Worm (Caenorhabditis elegans): Measurements from ENCODE around the gene wdr-5.1.

Gene wdr-5.1

DNA sequence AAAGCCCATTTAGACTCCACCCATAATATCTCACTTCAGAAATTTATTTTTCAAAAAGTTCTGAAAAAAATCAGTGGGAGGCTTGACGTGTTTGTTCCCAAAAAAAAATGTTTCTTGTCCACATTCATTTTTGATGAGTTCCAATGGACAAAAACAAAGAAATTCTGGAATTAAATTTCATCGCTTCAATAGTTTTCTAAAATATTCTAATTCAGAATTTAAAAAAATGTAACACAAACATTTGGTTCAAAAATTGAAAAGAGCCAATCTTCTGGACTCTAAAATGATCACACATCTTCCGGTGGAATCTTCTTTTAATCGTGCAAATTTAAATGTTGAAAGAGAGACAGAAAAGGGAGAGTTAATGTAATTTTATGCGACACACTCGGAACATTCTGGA, 12.6 kb upstream of the wdr-5.1 start:
- no peak for TF ChIP-seq eor-1 (tag; optimal IDR thresholded peaks at IDR 0.05)
- no peak for TF ChIP-seq nfya-1 (tag; optimal IDR thresholded peaks at IDR 0.05; ENCODE audit: insufficient read depth)
- TF ChIP-seq daf-12 (tag; optimal IDR thresholded peaks at IDR 0.05), result no peak
- no peak for TF ChIP-seq nhr-43 (tag; optimal IDR thresholded peaks at IDR 0.05; ENCODE audit: poor library complexity, severe bottlenecking)
- no peak for TF ChIP-seq fkh-2 (tag; optimal IDR thresholded peaks at IDR 0.05)
- TF ChIP-seq nhr-67 (tag; optimal IDR thresholded peaks at IDR 0.05), result no peak
- no peak for TF ChIP-seq mdl-1 (tag; optimal IDR thresholded peaks at IDR 0.05)
- TF ChIP-seq lsy-12 (tag; optimal IDR thresholded peaks at IDR 0.05), result no peak
- TF ChIP-seq unc-62 (GFP tag; optimal IDR thresholded peaks at IDR 0.05), result no peak
- no peak for TF ChIP-seq aly-2 (tag; optimal IDR thresholded peaks at IDR 0.05)
- no peak for TF ChIP-seq ceh-82 (tag; optimal IDR thresholded peaks at IDR 0.05)
- TF ChIP-seq lin-15B (tag; optimal IDR thresholded peaks at IDR 0.05), result no peak
- no peak for TF ChIP-seq snpc-4 (tag; optimal IDR thresholded peaks at IDR 0.05)
- no peak for TF ChIP-seq ceh-9 (tag; optimal IDR thresholded peaks at IDR 0.05)
- TF ChIP-seq egl-27 (tag; optimal IDR thresholded peaks at IDR 0.05), result no peak

DNA sequence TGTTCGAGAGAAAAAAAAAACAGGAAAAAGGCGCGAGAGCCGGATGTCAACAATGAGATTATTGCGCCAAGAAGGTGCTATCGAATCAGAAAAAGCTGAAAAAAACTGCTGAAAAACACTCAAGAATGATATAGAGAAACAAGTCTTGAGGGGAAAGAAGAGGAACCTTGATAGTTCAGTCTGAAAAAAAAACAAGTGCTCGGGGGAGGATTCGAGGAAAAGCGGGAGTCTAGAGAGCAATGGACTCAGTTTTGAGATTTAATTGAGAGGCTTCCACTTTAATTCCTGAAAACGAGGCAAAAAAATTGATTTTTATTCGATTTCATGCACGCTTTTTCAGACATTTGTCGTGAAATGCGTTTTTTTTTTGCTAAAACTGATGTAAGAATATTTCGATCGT, 10.5 kb upstream of the wdr-5.1 start, which contains the start of gene npr-15:
Gene npr-15 (minus strand): TSS at position 101 of the 400 bp plus-strand sequence.
- TF ChIP-seq egl-5 (tag; optimal IDR thresholded peaks at IDR 0.05), result no peak
- no peak for TF ChIP-seq mdl-1 (tag; optimal IDR thresholded peaks at IDR 0.05)
- no peak for TF ChIP-seq tbx-2 (tag; optimal IDR thresholded peaks at IDR 0.05)
- TF ChIP-seq ztf-4 (tag; optimal IDR thresholded peaks at IDR 0.05), result no peak
- TF ChIP-seq R02D3.7 (tag; optimal IDR thresholded peaks at IDR 0.05), result no peak
- TF ChIP-seq pha-4 (tag; optimal IDR thresholded peaks at IDR 0.05), result no peak
- no peak for TF ChIP-seq nhr-237 (tag; optimal IDR thresholded peaks at IDR 0.05)
- TF ChIP-seq nhr-28 (tag; optimal IDR thresholded peaks at IDR 0.05), result no peak
- TF ChIP-seq zag-1 (tag; optimal IDR thresholded peaks at IDR 0.05), result no peak

ce11 chrIII:3698366-3698765, 6.7 kb upstream of the wdr-5.1 start:
- TF ChIP-seq fkh-10 (GFP tag; optimal IDR thresholded peaks at IDR 0.05) (no peak), pqm-1 (tag; optimal IDR thresholded peaks at IDR 0.05) (no peak), nhr-77 (tag; optimal IDR thresholded peaks at IDR 0.05) (no peak), ceh-9 (tag; optimal IDR thresholded peaks at IDR 0.05) (no peak), nhr-11 (tag; optimal IDR thresholded peaks at IDR 0.05) (no peak), zag-1 (tag; optimal IDR thresholded peaks at IDR 0.05) (no peak), mml-1 (tag; optimal IDR thresholded peaks at IDR 0.05) (no peak), skn-1 (tag; optimal IDR thresholded peaks at IDR 0.05) (no peak), ceh-28 (tag; optimal IDR thresholded peaks at IDR 0.05) (no peak), sea-2 (GFP tag; optimal IDR thresholded peaks at IDR 0.05) (no peak), nhr-12 (tag; optimal IDR thresholded peaks at IDR 0.05) (no peak), nhr-67 (tag; optimal IDR thresholded peaks at IDR 0.05) (no peak), ama-1 (optimal IDR thresholded peaks at IDR 0.05) (no peak), snpc-4 (tag; optimal IDR thresholded peaks at IDR 0.05) (no peak), nhr-43 (tag; optimal IDR thresholded peaks at IDR 0.05; ENCODE audit: poor library complexity, severe bottlenecking) (no peak), fkh-2 (tag; optimal IDR thresholded peaks at IDR 0.05) (no peak), elt-1 (tag; optimal IDR thresholded peaks at IDR 0.05) (no peak), nhr-237 (tag; optimal IDR thresholded peaks at IDR 0.05) (no peak)

ce11 chrIII:3699275-3699674, 5.8 kb upstream of the wdr-5.1 start, which contains the start of gene cyn-9:
TSS of gene cyn-9 (minus strand) at chrIII:3699640.
- peak; percentile 25 for TF ChIP-seq ceh-28 (tag; optimal IDR thresholded peaks at IDR 0.05)
- TF ChIP-seq nhr-23 (tag; optimal IDR thresholded peaks at IDR 0.05), result peak; percentile 54
- TF ChIP-seq nhr-43 (tag; optimal IDR thresholded peaks at IDR 0.05; ENCODE audit: poor library complexity, severe bottlenecking), result peak; percentile 26
- no peak for TF ChIP-seq jun-1 (tag; optimal IDR thresholded peaks at IDR 0.05)

Measured in whole organism, L3 larva.